Fruit fly (Drosophila melanogaster): ENCODE data around the gene Nup205.

The Nup205 gene

DNA sequence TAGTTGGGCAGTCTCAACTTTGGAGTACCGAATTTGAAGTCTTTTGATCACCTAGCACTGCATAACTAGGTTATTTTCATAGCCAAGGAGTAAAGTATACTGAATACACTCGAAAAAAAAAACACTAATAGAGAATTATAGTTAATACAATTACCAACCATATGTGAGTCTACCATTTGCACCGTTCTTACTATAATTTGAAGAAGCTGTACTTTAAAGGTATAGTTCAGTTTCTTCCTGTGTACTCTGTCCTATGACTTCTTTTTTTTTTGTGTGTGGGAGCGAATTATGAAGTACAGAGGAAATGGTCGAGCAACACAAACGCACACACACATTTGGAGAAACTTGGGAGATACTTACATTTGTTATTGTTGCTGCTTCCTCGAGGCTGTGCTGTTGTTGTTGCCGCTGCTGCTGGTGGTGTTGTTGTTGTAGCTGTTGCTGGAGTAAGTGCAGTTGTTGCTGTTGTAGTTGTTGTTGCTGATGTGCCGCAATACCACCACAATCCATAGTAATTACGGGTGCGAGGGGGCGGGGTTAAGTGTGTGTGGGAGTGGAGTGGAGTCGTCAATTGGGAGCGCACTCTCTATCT lies 1.4 kb upstream of the Nup205 start (continued):
- TF ChIP-seq disco-r (GFP tag; optimal IDR thresholded peaks at IDR 0.05), result peak; percentile 88
- TF ChIP-seq Myb (GFP tag; optimal IDR thresholded peaks at IDR 0.05), result peak; percentile 59
- TF ChIP-seq CG10267 (tag; optimal IDR thresholded peaks at IDR 0.05), result peak; percentile 89
- peak; percentile 86 for TF ChIP-seq HLH3B (GFP tag; IDR thresholded peaks at IDR 0.05)
- no peak for TF ChIP-seq tll (GFP tag; optimal IDR thresholded peaks at IDR 0.05)
- peak; percentile 70 for TF ChIP-seq HLH54F (GFP tag; optimal IDR thresholded peaks at IDR 0.05)
- TF ChIP-seq Stat92E (GFP tag; optimal IDR thresholded peaks at IDR 0.05), result peak in 1 of 3 experiments; percentile 41
- TF ChIP-seq Scr (GFP tag; IDR thresholded peaks at IDR 0.05; ENCODE audit: partially characterized antibody), result no peak
- TF ChIP-seq lov (optimal IDR thresholded peaks at IDR 0.05), result no peak
- peak; percentile 89 for TF ChIP-seq lov (GFP tag; IDR thresholded peaks at IDR 0.05)
- TF ChIP-seq cato (GFP tag; optimal IDR thresholded peaks at IDR 0.05; ENCODE audit: borderline replicate concordance), result peak; percentile 87
- peak; percentile 96 for TF ChIP-seq az2 (GFP tag; optimal IDR thresholded peaks at IDR 0.05)
- no peak for TF ChIP-seq CG10543 (GFP tag; optimal IDR thresholded peaks at IDR 0.05)
- peak; percentile 93 for TF ChIP-seq sisA (GFP tag; IDR thresholded peaks at IDR 0.05)
- TF ChIP-seq nerfin-1 (tag; optimal IDR thresholded peaks at IDR 0.05), result peak; percentile 77
- peak; percentile 89 for TF ChIP-seq ems (GFP tag; optimal IDR thresholded peaks at IDR 0.05)
- no peak for TF ChIP-seq CG17912 (GFP tag; optimal IDR thresholded peaks at IDR 0.05)
- TF ChIP-seq Spps (tag; optimal IDR thresholded peaks at IDR 0.05), result peak; percentile 87
- TF ChIP-seq ara (GFP tag; IDR thresholded peaks at IDR 0.05), result peak; percentile 90
- TF ChIP-seq cwo (GFP tag; optimal IDR thresholded peaks at IDR 0.05), result peak; percentile 65
- TF ChIP-seq CG11456 (GFP tag; IDR thresholded peaks at IDR 0.05), result peak; percentile 77
- TF ChIP-seq corto (GFP tag; optimal IDR thresholded peaks at IDR 0.05), result no peak
- TF ChIP-seq Ada2b (GFP tag; IDR thresholded peaks at IDR 0.05), result peak; percentile 86
- TF ChIP-seq dysf (GFP tag; IDR thresholded peaks at IDR 0.05), result peak; percentile 85
- TF ChIP-seq Sox100B (GFP tag; optimal IDR thresholded peaks at IDR 0.05), result no peak
- peak; percentile 88 for TF ChIP-seq CG12744 (GFP tag; optimal IDR thresholded peaks at IDR 0.05)
- no peak for TF ChIP-seq Bgb (GFP tag; IDR thresholded peaks at IDR 0.05; ENCODE audit: partially characterized antibody)
- peak; percentile 84 for TF ChIP-seq ase (GFP tag; IDR thresholded peaks at IDR 0.05)
- TF ChIP-seq inv (GFP tag; IDR thresholded peaks at IDR 0.05; ENCODE audit: partially characterized antibody), result no peak
- TF ChIP-seq pb (GFP tag; optimal IDR thresholded peaks at IDR 0.05), result peak; percentile 84
- peak; percentile 70; the same call in 1 of the 2 replicates for TF ChIP-seq CG17612 (GFP tag; IDR thresholded peaks at IDR 0.05)
- TF ChIP-seq pros (GFP tag; optimal IDR thresholded peaks at IDR 0.05), result no peak
- TF ChIP-seq CG3838 (GFP tag; optimal IDR thresholded peaks at IDR 0.05), result peak; percentile 79
- TF ChIP-seq Kr (GFP tag; optimal IDR thresholded peaks at IDR 0.05), result peak; percentile 74
- TF ChIP-seq CTCF (GFP tag; optimal IDR thresholded peaks at IDR 0.05), result peak; percentile 26
- peak; percentile 56 for TF ChIP-seq danr (GFP tag; IDR thresholded peaks at IDR 0.05)
- peak; percentile 80 for TF ChIP-seq Bdp1 (GFP tag; optimal IDR thresholded peaks at IDR 0.05)
- peak; percentile 95 for TF ChIP-seq vvl (GFP tag; IDR thresholded peaks at IDR 0.05)
- TF ChIP-seq CG2120 (GFP tag; optimal IDR thresholded peaks at IDR 0.05), result peak; percentile 74
- TF ChIP-seq Lpt (GFP tag; optimal IDR thresholded peaks at IDR 0.05), result no peak
- no peak for TF ChIP-seq amos (GFP tag; IDR thresholded peaks at IDR 0.05; ENCODE audit: partially characterized antibody)
- peak; percentile 92 for TF ChIP-seq CG8765 (GFP tag; IDR thresholded peaks at IDR 0.05)
- peak; percentile 64 for TF ChIP-seq crol (GFP tag; IDR thresholded peaks at IDR 0.05)
- TF ChIP-seq CG3281 (GFP tag; optimal IDR thresholded peaks at IDR 0.05), result peak; percentile 63
- peak; percentile 44; the same call in 1 of the 3 replicates for TF ChIP-seq sr (GFP tag; IDR thresholded peaks at IDR 0.05)
- peak; percentile 52 for TF ChIP-seq CG10274 (GFP tag; optimal IDR thresholded peaks at IDR 0.05)
- peak; percentile 95 for TF ChIP-seq CG31441 (GFP tag; IDR thresholded peaks at IDR 0.05)
- TF ChIP-seq trem (tag; optimal IDR thresholded peaks at IDR 0.05), result peak; percentile 79
- TF ChIP-seq ro (GFP tag; IDR thresholded peaks at IDR 0.05), result peak; percentile 67
- TF ChIP-seq Optix (GFP tag; IDR thresholded peaks at IDR 0.05), result peak; percentile 70
- TF ChIP-seq fu2 (GFP tag; optimal IDR thresholded peaks at IDR 0.05), result peak; percentile 57

Data from whole organism, embryonic.